Worm (Caenorhabditis elegans) whole organism, mixed stage, embryonic: Measurements from ENCODE around the gene str-140.

Experiments used
- M03D4.4 ChIP-seq: sonication (generic microtip); optimal IDR thresholded peaks from 2 replicates; lab custom pipeline; 2017; ENCODE audit warnings: mild to moderate bottlenecking, missing genetic modification characterization, missing compliant biosample characterization
- bed-3 ChIP-seq: fragments of 200-800 bp; sonication (Bioruptor generic); optimal IDR thresholded peaks from 3 replicates; lab custom pipeline; 2018; ENCODE audit warnings: mild to moderate bottlenecking, missing genetic modification characterization, moderate library complexity, missing compliant biosample characterization
- blmp-1 ChIP-seq: fragments of 150-350 bp; optimal IDR thresholded peaks from 2 replicates; lab custom pipeline; 2014; ENCODE audit warnings: missing biosample characterization, missing genetic modification characterization
- ceh-39 ChIP-seq: fragments of 150-350 bp; optimal IDR thresholded peaks from 2 replicates; lab custom pipeline; 2014; ENCODE audit warnings: missing biosample characterization, missing genetic modification characterization
- ceh-43 ChIP-seq: fragments of 200-800 bp; sonication (Bioruptor generic); optimal IDR thresholded peaks from 2 replicates; lab custom pipeline; 2018; ENCODE audit warnings: mild to moderate bottlenecking, missing genetic modification characterization, moderate library complexity, missing compliant biosample characterization
- ceh-83 ChIP-seq: fragments of 200-800 bp; sonication (Bioruptor generic); optimal IDR thresholded peaks from 2 replicates; lab custom pipeline; 2018; ENCODE audit warnings: mild to moderate bottlenecking, missing genetic modification characterization, missing compliant biosample characterization
- drap-1 ChIP-seq: fragments of 200-800 bp; sonication (Bioruptor generic); optimal IDR thresholded peaks from 3 replicates; lab custom pipeline; 2018; ENCODE audit warnings: mild to moderate bottlenecking, missing genetic modification characterization, missing compliant biosample characterization
- elt-1 ChIP-seq: sonication (generic microtip); optimal IDR thresholded peaks from 2 replicates; lab custom pipeline; 2017; ENCODE audit warnings: missing genetic modification characterization, mild to moderate bottlenecking, missing compliant biosample characterization, antibody characterized with exemption, moderate library complexity, borderline replicate concordance; ENCODE audit not compliant: insufficient read depth
- ham-2 ChIP-seq: fragments of 200-800 bp; sonication (Bioruptor generic); optimal IDR thresholded peaks from 2 replicates; lab custom pipeline; 2018; ENCODE audit warnings: mild to moderate bottlenecking, missing genetic modification characterization, missing compliant biosample characterization
- hlh-1 ChIP-seq: fragments of 150-350 bp; optimal IDR thresholded peaks from 2 replicates; lab custom pipeline; 2014; ENCODE audit warnings: missing biosample characterization, missing genetic modification reagents, missing genetic modification characterization
- lin-13 ChIP-seq: fragments of 150-350 bp; optimal IDR thresholded peaks from 2 replicates; lab custom pipeline; 2014; ENCODE audit warnings: missing biosample characterization, missing genetic modification characterization
- lin-32 ChIP-seq: fragments of 200-800 bp; sonication (Bioruptor generic); optimal IDR thresholded peaks from 2 replicates; lab custom pipeline; 2018; ENCODE audit warnings: mild to moderate bottlenecking, missing genetic modification characterization, missing compliant biosample characterization
- mls-2 ChIP-seq: sonication (generic microtip); optimal IDR thresholded peaks from 2 replicates; lab custom pipeline; 2016; ENCODE audit warnings: mild to moderate bottlenecking, missing genetic modification characterization, moderate library complexity, missing compliant biosample characterization
- nhr-12 ChIP-seq: fragments of 150-350 bp; optimal IDR thresholded peaks from 2 replicates; lab custom pipeline; 2014; ENCODE audit warnings: missing biosample characterization, missing genetic modification characterization
- nhr-2 ChIP-seq: fragments of 150-350 bp; optimal IDR thresholded peaks from 2 replicates; lab custom pipeline; 2014; ENCODE audit warnings: missing biosample characterization, missing genetic modification characterization
- nhr-76 ChIP-seq: sonication (generic microtip); optimal IDR thresholded peaks from 2 replicates; lab custom pipeline; 2017; ENCODE audit warnings: missing biosample characterization, missing genetic modification characterization
- pha-4 ChIP-seq: fragments of 150-350 bp; optimal IDR thresholded peaks from 2 replicates; lab custom pipeline; 2018; ENCODE audit warnings: missing biosample characterization, missing genetic modification reagents, missing genetic modification characterization
- sem-2 ChIP-seq: fragments of 200-800 bp; sonication (Bioruptor generic); optimal IDR thresholded peaks from 2 replicates; lab custom pipeline; 2018; ENCODE audit warnings: mild to moderate bottlenecking, missing genetic modification characterization, missing compliant biosample characterization
- snpc-4 ChIP-seq: fragments of 150-350 bp; optimal IDR thresholded peaks from 2 replicates; lab custom pipeline; 2014; ENCODE audit warnings: missing biosample characterization, missing genetic modification characterization
- sptf-1 ChIP-seq: sonication (generic microtip); optimal IDR thresholded peaks from 2 replicates; lab custom pipeline; 2017; ENCODE audit warnings: mild to moderate bottlenecking, missing genetic modification characterization, moderate library complexity, missing compliant biosample characterization
- tbx-8 ChIP-seq: fragments of 200-800 bp; sonication (Bioruptor generic); optimal IDR thresholded peaks from 2 replicates; lab custom pipeline; 2018; ENCODE audit warnings: mild to moderate bottlenecking, missing genetic modification characterization, moderate library complexity, missing compliant biosample characterization
- unc-120 ChIP-seq: sonication (generic microtip); optimal IDR thresholded peaks from 2 replicates; lab custom pipeline; 2017; ENCODE audit warnings: missing genetic modification characterization, missing compliant biosample characterization; ENCODE audit not compliant: poor library complexity, severe bottlenecking
- unc-39 ChIP-seq: fragments of 150-350 bp; optimal IDR thresholded peaks from 2 replicates; lab custom pipeline; 2014; ENCODE audit warnings: missing biosample characterization, missing genetic modification characterization
- unc-62 ChIP-seq: fragments of 150-350 bp; optimal IDR thresholded peaks from 2 replicates; lab custom pipeline; 2014; ENCODE audit warnings: missing biosample characterization, missing genetic modification reagents, missing genetic modification characterization
- zip-8 ChIP-seq: fragments of 150-350 bp; optimal IDR thresholded peaks from 2 replicates; lab custom pipeline; 2014; ENCODE audit warnings: missing biosample characterization, missing genetic modification characterization
- ztf-11 ChIP-seq: fragments of 150-350 bp; optimal IDR thresholded peaks from 2 replicates; lab custom pipeline; 2014; ENCODE audit warnings: missing biosample characterization, missing genetic modification characterization

The str-140 gene

DNA sequence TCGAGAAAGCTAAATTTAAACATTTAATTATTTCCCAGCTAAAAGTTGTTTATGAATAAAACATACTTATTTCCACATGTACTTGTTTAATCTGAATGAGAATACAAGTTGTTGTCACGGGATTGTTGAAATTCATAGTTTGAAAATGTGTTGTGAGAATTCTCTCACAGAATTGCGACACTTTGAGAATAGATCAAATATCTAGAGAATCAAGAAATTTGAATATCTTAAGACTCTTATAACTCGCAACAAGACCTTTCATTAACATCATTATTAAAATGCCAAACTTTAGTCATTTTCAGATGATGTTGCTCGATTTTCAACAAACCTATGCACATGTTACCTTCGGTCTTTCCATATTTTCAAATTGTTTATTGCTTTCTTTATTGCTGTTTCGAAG is 35.3 kb upstream of the str-140 start, which contains the start of gene str-90:
str-90 (plus strand) TSS at position 301 of the 400 bp plus-strand sequence.
- no peak for TF ChIP-seq M03D4.4 (tag; lab: Kevin White, UChicago)
- TF ChIP-seq nhr-12 = no peak
- TF ChIP-seq ztf-11 = no peak
- TF ChIP-seq lin-13 (tag; lab: Kevin White, UChicago) = no peak
- no peak for TF ChIP-seq ceh-43 (GFP tag; lab: Kevin White, UChicago)

DNA sequence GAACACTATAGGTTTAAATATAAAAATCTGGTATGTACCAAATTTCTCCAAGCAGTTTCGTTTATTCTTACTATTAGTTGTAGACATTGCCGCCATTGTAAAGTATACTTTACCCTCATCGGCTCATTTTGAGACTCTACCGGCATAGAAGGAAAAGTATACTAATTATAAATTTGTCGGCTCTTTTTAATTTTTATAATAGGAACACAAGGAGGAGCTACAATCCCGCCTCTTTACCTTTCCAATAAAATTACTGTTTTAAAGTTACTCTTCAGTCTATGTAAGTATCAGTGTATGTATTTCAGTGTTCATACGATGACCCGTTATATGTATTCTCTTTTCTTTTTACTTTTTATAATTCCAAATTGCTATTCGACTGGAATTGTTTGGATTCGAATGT is 31.6 kb upstream of the str-140 start, which contains the start of gene sdz-23:
sdz-23 (plus strand) TSS at position 301 of the 400 bp plus-strand sequence.
- TF ChIP-seq unc-120 = no peak
- TF ChIP-seq ztf-11 = no peak
- no peak for TF ChIP-seq nhr-76 (tag; lab: Kevin White, UChicago)

DNA sequence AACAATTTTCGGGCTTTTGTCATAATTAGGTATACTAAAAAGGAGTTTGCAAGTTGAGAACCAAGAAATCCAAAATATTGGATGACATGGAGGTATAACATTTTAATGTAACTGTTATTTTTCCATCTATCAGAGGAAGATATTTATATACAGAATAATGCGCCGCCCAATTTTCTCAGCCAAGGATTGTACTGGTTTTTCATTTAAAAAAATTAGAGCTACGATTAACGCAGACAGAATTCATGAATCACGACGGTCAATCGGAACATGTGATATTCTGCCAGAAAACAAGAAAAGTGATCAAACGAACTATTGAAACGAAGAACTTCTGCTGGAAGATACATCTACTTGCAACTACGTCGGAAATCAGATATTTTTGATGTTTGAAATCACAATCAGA is 30.5 kb upstream of the str-140 start, which contains the start of gene str-145:
str-145 (minus strand) TSS at position 101 of the 400 bp plus-strand sequence.
- no peak for TF ChIP-seq unc-62 (GFP tag; lab: Kevin White, UChicago)
- TF ChIP-seq zip-8 (tag; lab: Kevin White, UChicago) = no peak
- no peak for TF ChIP-seq sem-2
- no peak for TF ChIP-seq ham-2 (GFP tag; lab: Kevin White, UChicago)
- TF ChIP-seq ceh-43 (GFP tag; lab: Kevin White, UChicago) = no peak
- no peak for TF ChIP-seq nhr-12
- TF ChIP-seq blmp-1 (tag; lab: Kevin White, UChicago) = no peak
- no peak for TF ChIP-seq sptf-1
- TF ChIP-seq ceh-39 (tag; lab: Kevin White, UChicago) = no peak
- TF ChIP-seq hlh-1 (tag; lab: Kevin White, UChicago) = no peak
- TF ChIP-seq ztf-11 = no peak

DNA sequence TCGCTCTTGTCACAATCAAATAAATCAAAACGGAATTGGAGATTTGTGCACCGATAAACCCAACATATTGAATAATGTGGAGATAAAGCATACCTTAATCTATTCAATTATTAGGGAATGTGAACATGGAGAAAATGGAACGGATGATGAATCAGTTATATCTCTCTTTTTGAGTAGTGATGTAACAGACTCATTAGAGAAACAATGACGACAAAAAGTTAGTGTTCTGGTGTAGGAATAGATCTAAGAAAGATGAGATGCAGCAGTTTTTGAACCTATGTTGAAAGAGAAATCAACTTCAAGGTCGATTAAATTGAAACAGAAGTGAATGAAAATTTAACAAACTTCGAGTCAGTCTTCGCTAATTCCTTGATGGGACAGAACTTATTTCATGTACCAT is 27.7 kb upstream of the str-140 start, which contains the start of gene str-146:
str-146 (minus strand) TSS at position 101 of the 400 bp plus-strand sequence.
- TF ChIP-seq elt-1 (tag; lab: Kevin White, UChicago) (no peak), ztf-11 (no peak), tbx-8 (GFP tag; lab: Kevin White, UChicago) (no peak), lin-13 (tag; lab: Kevin White, UChicago) (no peak)
- TF ChIP-seq, all 35 proteins: peak for 0

DNA sequence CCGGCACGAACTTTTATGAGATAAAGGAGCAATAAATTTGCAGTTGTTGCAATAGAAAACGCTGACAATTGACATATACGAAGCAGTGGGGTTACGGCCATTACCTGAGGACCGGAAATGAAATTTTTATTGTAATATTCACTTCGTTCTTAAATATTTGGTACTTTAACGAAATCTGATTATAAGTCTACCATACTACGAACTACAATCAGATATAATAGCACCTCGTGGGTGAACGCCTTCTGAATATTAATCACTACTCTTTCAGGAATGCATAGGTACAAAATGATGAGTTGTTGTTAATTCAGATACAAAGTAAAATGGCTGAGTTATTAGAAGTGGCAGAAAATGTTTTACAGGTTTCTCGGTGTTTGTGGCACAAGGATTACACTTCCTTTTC is 24.7 kb upstream of the str-140 start, which contains the start of gene str-129:
str-129 (minus strand) TSS at position 101 of the 400 bp plus-strand sequence.
- no peak for TF ChIP-seq unc-120

ce11 chrV:8090595-8090994 is 22.9 kb upstream of the str-140 start, which contains the start of gene str-130:
str-130 (minus strand) TSS chrV:8090695.
- TF ChIP-seq hlh-1 (tag; lab: Kevin White, UChicago) (no peak), drap-1 (no peak), mls-2 (tag; lab: Kevin White, UChicago) (no peak)

ce11 chrV:8085141-8085540 is 17.4 kb upstream of the str-140 start, which contains the start of gene C09H5.7:
C09H5.7 (minus strand) TSS chrV:8085241.
- TF ChIP-seq snpc-4 (tag; lab: Kevin White, UChicago) (no peak), unc-39 (tag; lab: Kevin White, UChicago) (no peak), unc-62 (GFP tag; lab: Kevin White, UChicago) (no peak), lin-32 (no peak), nhr-12 (no peak), ceh-39 (tag; lab: Kevin White, UChicago) (no peak), pha-4 (tag; lab: Kevin White, UChicago) (no peak), lin-13 (tag; lab: Kevin White, UChicago) (no peak), nhr-2 (tag; lab: Kevin White, UChicago) (no peak), ceh-83 (GFP tag; lab: Kevin White, UChicago) (no peak), drap-1 (no peak), bed-3 (GFP tag; lab: Kevin White, UChicago) (no peak), ztf-11 (no peak)
